Worm (Caenorhabditis elegans) whole organism, L4/young adult: ENCODE data around the gene ZK632.4.

Experiments used
- W03F9.2 ChIP-seq: fragments of 150-350 bp; optimal IDR thresholded peaks from 2 replicates; lab custom pipeline; 2014; ENCODE audit warnings: missing biosample characterization, missing genetic modification characterization
- dao-5 ChIP-seq: sonication (generic microtip); optimal IDR thresholded peaks from 2 replicates; lab custom pipeline; 2016; ENCODE audit warnings: missing genotype, missing genetic modification characterization, moderate library complexity, missing compliant biosample characterization
- him-1 ChIP-seq: sonication (generic microtip); optimal IDR thresholded peaks from 2 replicates; lab custom pipeline; 2016; ENCODE audit warnings: missing genotype, missing genetic modification reagents, missing genetic modification characterization, missing compliant biosample characterization

- TF ChIP-seq him-1 (no peak), W03F9.2 (tag; lab: Kevin White, UChicago) (no peak), dao-5 (tag; lab: Kevin White, UChicago) (no peak)
Observed at ce11 chrIII:9830502-9830901, 23.2 kb upstream of the ZK632.4 start, which contains the start of gene ZK632.12.
